Fruit fly (Drosophila melanogaster): ENCODE measurements around the gene ort.

Gene ort

DNA sequence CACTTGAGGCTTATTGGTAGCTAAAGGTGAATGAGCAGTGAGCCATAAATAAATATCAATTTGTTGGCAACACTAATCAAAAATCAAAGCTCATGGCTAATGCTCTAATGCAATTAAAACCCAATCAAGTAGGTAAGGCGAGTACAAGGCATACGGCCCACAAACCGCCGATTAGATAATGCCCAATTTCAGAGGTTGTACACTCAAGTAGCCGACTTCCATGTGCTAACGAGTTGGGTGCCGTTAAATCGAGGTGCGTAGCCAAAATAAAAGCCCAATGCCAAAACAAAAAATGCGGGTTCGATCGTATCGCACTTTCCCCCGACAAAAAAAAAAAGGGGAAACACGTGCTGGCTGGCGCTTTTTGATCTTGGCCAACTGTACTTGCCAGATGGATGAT is 37.5 kb upstream of the ort start (continued):
- no peak for TF ChIP-seq pan (optimal IDR thresholded peaks at IDR 0.05)
- TF ChIP-seq pan (GFP tag; optimal IDR thresholded peaks at IDR 0.05 in 1 of 2, IDR thresholded peaks at IDR 0.05 in 1 of 2): no peak
- TF ChIP-seq disco-r (GFP tag; optimal IDR thresholded peaks at IDR 0.05): no peak
- TF ChIP-seq Mad (GFP tag; optimal IDR thresholded peaks at IDR 0.05): no peak
- no peak for TF ChIP-seq Sox102F (GFP tag; optimal IDR thresholded peaks at IDR 0.05)
- TF ChIP-seq CG14860 (GFP tag; IDR thresholded peaks at IDR 0.05; ENCODE audit: partially characterized antibody): no peak
- TF ChIP-seq CHES-1-like (GFP tag; optimal IDR thresholded peaks at IDR 0.05): no peak
- no peak for TF ChIP-seq hb (GFP tag; IDR thresholded peaks at IDR 0.05; ENCODE audit: partially characterized antibody)
- no peak for TF ChIP-seq nerfin-2 (GFP tag; IDR thresholded peaks at IDR 0.05; ENCODE audit: partially characterized antibody)
- TF ChIP-seq CG11504 (tag; optimal IDR thresholded peaks at IDR 0.05): no peak
- TF ChIP-seq HmgD (GFP tag; optimal IDR thresholded peaks at IDR 0.05): no peak
- TF ChIP-seq CG2129 (GFP tag; IDR thresholded peaks at IDR 0.05; ENCODE audit: partially characterized antibody): no peak
- TF ChIP-seq Hr3 (GFP tag; optimal IDR thresholded peaks at IDR 0.05): no peak
- TF ChIP-seq pita (GFP tag; optimal IDR thresholded peaks at IDR 0.05): no peak
- no peak for TF ChIP-seq Bgb (GFP tag; IDR thresholded peaks at IDR 0.05; ENCODE audit: partially characterized antibody)
- no peak for TF ChIP-seq CG8944 (GFP tag; optimal IDR thresholded peaks at IDR 0.05)
- TF ChIP-seq Side (GFP tag; optimal IDR thresholded peaks at IDR 0.05): no peak
- no peak for TF ChIP-seq Doc2 (GFP tag; IDR thresholded peaks at IDR 0.05)
- TF ChIP-seq Usf (GFP tag; optimal IDR thresholded peaks at IDR 0.05): no peak
- no peak for TF ChIP-seq Oli (tag; optimal IDR thresholded peaks at IDR 0.05)
- TF ChIP-seq Meics (GFP tag; optimal IDR thresholded peaks at IDR 0.05): no peak
- TF ChIP-seq Doc3 (GFP tag; IDR thresholded peaks at IDR 0.05; ENCODE audit: partially characterized antibody): no peak
- peak; percentile 84 for TF ChIP-seq sug (tag; optimal IDR thresholded peaks at IDR 0.05)
- peak; percentile 41 for TF ChIP-seq CG32532 (GFP tag; IDR thresholded peaks at IDR 0.05)
- no peak for TF ChIP-seq Spps (tag; optimal IDR thresholded peaks at IDR 0.05)
- TF ChIP-seq CG10366 (GFP tag; IDR thresholded peaks at IDR 0.05): no peak
- no peak for TF ChIP-seq CG3726 (GFP tag; IDR thresholded peaks at IDR 0.05)
- TF ChIP-seq CG34422 (GFP tag; IDR thresholded peaks at IDR 0.05): no peak
- TF ChIP-seq HHEX (GFP tag; optimal IDR thresholded peaks at IDR 0.05): no peak
- TF ChIP-seq Lpt (GFP tag; optimal IDR thresholded peaks at IDR 0.05): no peak
- no peak for TF ChIP-seq az2 (GFP tag; optimal IDR thresholded peaks at IDR 0.05)
- no peak for TF ChIP-seq CG7928 (GFP tag; optimal IDR thresholded peaks at IDR 0.05)
- TF ChIP-seq Dll (GFP tag; IDR thresholded peaks at IDR 0.05; ENCODE audit: partially characterized antibody): no peak
- no peak for TF ChIP-seq CG34224 (GFP tag; IDR thresholded peaks at IDR 0.05; ENCODE audit: partially characterized antibody)
- no peak for TF ChIP-seq CG5953 (GFP tag; IDR thresholded peaks at IDR 0.05)
- no peak for TF ChIP-seq CG7372 (GFP tag; IDR thresholded peaks at IDR 0.05)
- no peak for TF ChIP-seq CoRest (tag; optimal IDR thresholded peaks at IDR 0.05)
- no peak for TF ChIP-seq CG4282 (GFP tag; optimal IDR thresholded peaks at IDR 0.05)
- TF ChIP-seq Dad (GFP tag; optimal IDR thresholded peaks at IDR 0.05): no peak
- TF ChIP-seq Med (GFP tag): peak; percentile 52
- TF ChIP-seq sob (GFP tag; IDR thresholded peaks at IDR 0.05): no peak
- TF ChIP-seq Sox100B (GFP tag; optimal IDR thresholded peaks at IDR 0.05): no peak
- no peak for TF ChIP-seq mam (GFP tag; optimal IDR thresholded peaks at IDR 0.05)
- TF ChIP-seq Ets97D (GFP tag; optimal IDR thresholded peaks at IDR 0.05): no peak
- TF ChIP-seq btn (GFP tag; optimal IDR thresholded peaks at IDR 0.05): no peak
- TF ChIP-seq dati (GFP tag; IDR thresholded peaks at IDR 0.05): no peak
- TF ChIP-seq CG14050 (GFP tag; IDR thresholded peaks at IDR 0.05): no peak
- TF ChIP-seq Blimp-1 (GFP tag; optimal IDR thresholded peaks at IDR 0.05): no peak
- TF ChIP-seq B-H2 (GFP tag; optimal IDR thresholded peaks at IDR 0.05): peak; percentile 3
- TF ChIP-seq CG5245 (GFP tag; optimal IDR thresholded peaks at IDR 0.05): no peak
- TF ChIP-seq croc (GFP tag; conservative IDR thresholded peaks at IDR 0.05): no peak
- no peak for TF ChIP-seq CG8478 (optimal IDR thresholded peaks at IDR 0.05)
- no peak for TF ChIP-seq gcm2 (GFP tag; optimal IDR thresholded peaks at IDR 0.05)
